Worm (Caenorhabditis elegans) whole organism, L1 larva: Measurements from ENCODE around the gene Y32B12B.2.

Source experiments
- C34B4.2 ChIP-seq: sonication (generic microtip); optimal IDR thresholded peaks from 2 replicates; lab custom pipeline; 2017; ENCODE audit warnings: mild to moderate bottlenecking, missing genetic modification characterization, missing compliant biosample characterization
- F16B12.6 ChIP-seq: fragments of 150-350 bp; optimal IDR thresholded peaks from 2 replicates; lab custom pipeline; 2014; ENCODE audit warnings: missing biosample characterization, missing genetic modification characterization
- aly-2 ChIP-seq: fragments of 150-350 bp; optimal IDR thresholded peaks from 2 replicates; lab custom pipeline; 2014; ENCODE audit warnings: missing biosample characterization, missing genetic modification characterization
- blmp-1 ChIP-seq: fragments of 150-350 bp; optimal IDR thresholded peaks from 2 replicates; lab custom pipeline; 2014; ENCODE audit warnings: missing biosample characterization, missing genetic modification characterization
- ceh-8 ChIP-seq: fragments of 200-800 bp; sonication (Bioruptor generic); optimal IDR thresholded peaks from 2 replicates; lab custom pipeline; 2018; ENCODE audit warnings: mild to moderate bottlenecking, missing genetic modification characterization, moderate library complexity, missing compliant biosample characterization
- ceh-82 ChIP-seq, 3 experiments: fragments of 150-350 bp in 1 of 3; sonication (generic microtip) in 2 of 3; optimal IDR thresholded peaks; 2 replicates each; lab custom pipeline; 2014 to 2017; ENCODE audit warnings: missing biosample characterization in 3 of 3, missing genetic modification characterization in 3 of 3
- dpl-1 ChIP-seq, 3 experiments: fragments of 150-350 bp in 2 of 3; sonication (generic microtip) in 1 of 3; optimal IDR thresholded peaks; 2 replicates each; lab custom pipeline; 2014 to 2017; ENCODE audit warnings: missing biosample characterization in 3 of 3, missing genetic modification characterization in 3 of 3, missing genetic modification reagents in 3 of 3
- efl-1 ChIP-seq, 4 experiments: fragments of 150-350 bp; optimal IDR thresholded peaks in 3 of 4; peaks in 1 of 4; 1 replicate in 1 of 4; 2 replicates in 3 of 4; lab custom pipeline; 2014; ENCODE audit warnings: missing biosample characterization in 2 of 4, missing genetic modification characterization in 2 of 4, missing genetic modification reagents in 2 of 4
- egl-27 ChIP-seq, 2 experiments: fragments of 150-350 bp in 1 of 2; sonication (generic microtip); optimal IDR thresholded peaks; 3 replicates each; lab custom pipeline; 2017 to 2018; ENCODE audit warnings: missing biosample characterization in 2 of 2, missing genetic modification characterization in 2 of 2, missing genetic modification reagents in 2 of 2
- elt-2 ChIP-seq: sonication (generic microtip); optimal IDR thresholded peaks from 2 replicates; lab custom pipeline; 2016; ENCODE audit warnings: missing genetic modification characterization, mild to moderate bottlenecking, inconsistent platforms, missing compliant biosample characterization, missing genetic modification reagents
- fkh-4 ChIP-seq: sonication (generic microtip); optimal IDR thresholded peaks from 2 replicates; lab custom pipeline; 2016; ENCODE audit warnings: missing compliant biosample characterization, missing genetic modification characterization, borderline replicate concordance
- fos-1 ChIP-seq: fragments of 150-350 bp; optimal IDR thresholded peaks from 2 replicates; lab custom pipeline; 2014; ENCODE audit warnings: missing biosample characterization, missing genetic modification characterization
- hlh-4 ChIP-seq: sonication (generic microtip); optimal IDR thresholded peaks from 2 replicates; lab custom pipeline; 2016; ENCODE audit warnings: mild to moderate bottlenecking, missing genetic modification characterization, missing compliant biosample characterization
- irx-1 ChIP-seq: sonication (generic microtip); optimal IDR thresholded peaks from 2 replicates; lab custom pipeline; 2016; ENCODE audit warnings: missing genetic modification characterization, missing compliant biosample characterization
- isw-1 ChIP-seq: fragments of 200-800 bp; sonication (Bioruptor generic); IDR thresholded peaks from 2 replicates; pipeline ENCODE4 v1.3.6; 2022; ENCODE audit warnings: missing genetic modification characterization, missing compliant biosample characterization
- lin-35 ChIP-seq, 2 experiments: fragments of 150-350 bp; optimal IDR thresholded peaks; 2 replicates each; lab custom pipeline; 2014; ENCODE audit warnings: missing biosample characterization in 2 of 2, missing genetic modification characterization in 2 of 2, missing genetic modification reagents in 2 of 2
- mef-2 ChIP-seq: fragments of 150-350 bp; optimal IDR thresholded peaks from 2 replicates; lab custom pipeline; 2014; ENCODE audit warnings: missing biosample characterization, missing genetic modification characterization
- nhr-11 ChIP-seq: fragments of 150-350 bp; optimal IDR thresholded peaks from 2 replicates; lab custom pipeline; 2014; ENCODE audit warnings: missing biosample characterization, missing genetic modification characterization
- nhr-20 ChIP-seq: sonication (generic microtip); optimal IDR thresholded peaks from 2 replicates; lab custom pipeline; 2016; ENCODE audit warnings: mild to moderate bottlenecking, missing genetic modification characterization, missing compliant biosample characterization
- nhr-237 ChIP-seq: fragments of 150-350 bp; optimal IDR thresholded peaks from 2 replicates; lab custom pipeline; 2014; ENCODE audit warnings: missing biosample characterization, missing genetic modification characterization
- nhr-71 ChIP-seq: sonication (generic microtip); optimal IDR thresholded peaks from 2 replicates; lab custom pipeline; 2016; ENCODE audit warnings: mild to moderate bottlenecking, missing genetic modification characterization, moderate library complexity, missing compliant biosample characterization
- nhr-85 ChIP-seq: sonication (generic microtip); peaks from one replicate; lab custom pipeline; 2016; ENCODE audit warnings: missing genetic modification characterization, inconsistent platforms, missing compliant biosample characterization
- pag-3 ChIP-seq: sonication (generic microtip); optimal IDR thresholded peaks from 2 replicates; lab custom pipeline; 2017; ENCODE audit warnings: missing genetic modification characterization, mild to moderate bottlenecking, missing compliant biosample characterization, antibody characterized with exemption, borderline replicate concordance; ENCODE audit not compliant: insufficient read depth
- pax-3 ChIP-seq: fragments of 200-800 bp; sonication (Bioruptor generic); optimal IDR thresholded peaks from 2 replicates; lab custom pipeline; 2018; ENCODE audit warnings: mild to moderate bottlenecking, missing genetic modification characterization, moderate library complexity, missing compliant biosample characterization
- pqm-1 ChIP-seq: sonication (generic microtip); optimal IDR thresholded peaks from 3 replicates; lab custom pipeline; 2017; ENCODE audit warnings: missing biosample characterization, missing genetic modification characterization
- snpc-4 ChIP-seq: fragments of 150-350 bp; optimal IDR thresholded peaks from 2 replicates; lab custom pipeline; 2014; ENCODE audit warnings: missing biosample characterization, missing genetic modification characterization
- sox-4 ChIP-seq: sonication (generic microtip); optimal IDR thresholded peaks from 2 replicates; lab custom pipeline; 2016; ENCODE audit warnings: missing genetic modification characterization, missing compliant biosample characterization
- sptf-1 ChIP-seq: fragments of 150-350 bp; optimal IDR thresholded peaks from 2 replicates; lab custom pipeline; 2014; ENCODE audit warnings: missing biosample characterization, missing genetic modification characterization
- tbx-2 ChIP-seq: sonication (generic microtip); optimal IDR thresholded peaks from 2 replicates; lab custom pipeline; 2016; ENCODE audit warnings: missing genetic modification characterization, missing compliant biosample characterization
- tlp-1 ChIP-seq: fragments of 150-350 bp; optimal IDR thresholded peaks from 2 replicates; lab custom pipeline; 2014; ENCODE audit warnings: missing biosample characterization, missing genetic modification characterization
- unc-30 ChIP-seq: sonication (generic microtip); optimal IDR thresholded peaks from 2 replicates; lab custom pipeline; 2017; ENCODE audit warnings: missing biosample characterization, missing genetic modification characterization
- unc-62 ChIP-seq: fragments of 150-350 bp; optimal IDR thresholded peaks from 2 replicates; lab custom pipeline; 2014; ENCODE audit warnings: missing biosample characterization, missing genetic modification reagents, missing genetic modification characterization
- unc-86 ChIP-seq: sonication (generic microtip); optimal IDR thresholded peaks from 2 replicates; lab custom pipeline; 2016; ENCODE audit warnings: missing genetic modification characterization, missing compliant biosample characterization
- unc-98 ChIP-seq: fragments of 200-800 bp; sonication (Bioruptor generic); IDR thresholded peaks from 2 replicates; pipeline ENCODE4 v1.3.6; 2022; ENCODE audit warnings: missing genetic modification characterization, missing compliant biosample characterization
- xbp-1 ChIP-seq: sonication (generic microtip); optimal IDR thresholded peaks from 2 replicates; lab custom pipeline; 2016; ENCODE audit warnings: missing genetic modification characterization, missing compliant biosample characterization
- ztf-11 ChIP-seq, 2 experiments: sonication (generic microtip); optimal IDR thresholded peaks; 2 replicates each; lab custom pipeline; 2016 to 2017; ENCODE audit warnings: missing genetic modification characterization in 2 of 2, missing biosample characterization in 1 of 2, missing compliant biosample characterization in 1 of 2
- ztf-4 ChIP-seq: fragments of 150-350 bp; optimal IDR thresholded peaks from 2 replicates; lab custom pipeline; 2014; ENCODE audit warnings: missing biosample characterization, missing genetic modification characterization

The Y32B12B.2 gene

ce11 chrV:16570697-16571096, 32.5 kb downstream of the Y32B12B.2 start, which contains the start of gene nhr-233:
Gene nhr-233, minus strand, starts transcription at chrV:16570797.
- TF ChIP-seq ztf-11 (tag; optimal IDR thresholded peaks at IDR 0.05; lab: Kevin White, UChicago) (no peak), egl-27 (tag; optimal IDR thresholded peaks at IDR 0.05; lab: Kevin White, UChicago) (no peak), F16B12.6 (tag; lab: Kevin White, UChicago) (no peak), sox-4 (tag; lab: Kevin White, UChicago) (no peak), nhr-11 (tag; lab: Kevin White, UChicago) (no peak), unc-98 (GFP tag; lab: Robert Waterston, UW) (no peak), dpl-1 (GFP tag; optimal IDR thresholded peaks at IDR 0.05; lab: Kevin White, UChicago) (no peak), tlp-1 (tag; lab: Kevin White, UChicago) (no peak), lin-35 (GFP tag; optimal IDR thresholded peaks at IDR 0.05; lab: Kevin White, UChicago) (no peak), irx-1 (no peak), ceh-8 (no peak), ztf-4 (tag; lab: Kevin White, UChicago) (no peak), C34B4.2 (tag; lab: Kevin White, UChicago) (no peak), elt-2 (no peak), ceh-82 (tag; optimal IDR thresholded peaks at IDR 0.05; lab: Kevin White, UChicago) (no peak), unc-30 (tag; lab: Kevin White, UChicago) (no peak), snpc-4 (tag; lab: Kevin White, UChicago) (no peak), xbp-1 (no peak)

- no peak for TF ChIP-seq efl-1 (optimal IDR thresholded peaks at IDR 0.05; lab: Kevin White, UChicago)
- TF ChIP-seq efl-1 (GFP tag; optimal IDR thresholded peaks at IDR 0.05 in 1 of 2; lab: Kevin White, UChicago): peak in 1 of 2 experiments; percentile 53
- TF ChIP-seq nhr-11 (tag; lab: Kevin White, UChicago): no peak
- no peak for TF ChIP-seq mef-2
- TF ChIP-seq blmp-1 (tag; lab: Kevin White, UChicago): no peak
- no peak for TF ChIP-seq snpc-4 (tag; lab: Kevin White, UChicago)
These were observed 35.0 kb downstream of the Y32B12B.2 start, which contains the start of gene str-149 for ce11 chrV:16573168-16573567. Gene str-149, plus strand, starts transcription at chrV:16573468.

ce11 chrV:16575900-16576299, 37.7 kb downstream of the Y32B12B.2 start, which contains the start of gene str-151:
Gene str-151, plus strand, starts transcription at chrV:16576200.
- TF ChIP-seq efl-1 (optimal IDR thresholded peaks at IDR 0.05; lab: Kevin White, UChicago) (no peak), efl-1 (GFP tag; optimal IDR thresholded peaks at IDR 0.05 in 1 of 2; lab: Kevin White, UChicago) (peak in 1 of 2 experiments; percentile 4), pax-3 (tag; lab: Kevin White, UChicago) (no peak), elt-2 (no peak), hlh-4 (tag; lab: Kevin White, UChicago) (no peak), dpl-1 (GFP tag; optimal IDR thresholded peaks at IDR 0.05; lab: Kevin White, UChicago) (no peak)
- TF ChIP-seq, all 84 proteins: peak for 1

- TF ChIP-seq sptf-1 (tag; lab: Kevin White, UChicago): no peak
- no peak for TF ChIP-seq aly-2
- TF ChIP-seq tbx-2 (tag; lab: Kevin White, UChicago): no peak
- no peak for TF ChIP-seq pqm-1 (tag; lab: Kevin White, UChicago)
- no peak for TF ChIP-seq fos-1
- no peak for TF ChIP-seq unc-86 (tag; lab: Kevin White, UChicago)
- no peak for TF ChIP-seq mef-2
- TF ChIP-seq unc-62: no peak
- TF ChIP-seq fkh-4 (tag; lab: Kevin White, UChicago): no peak
- no peak for TF ChIP-seq pag-3
- no peak for TF ChIP-seq efl-1 (optimal IDR thresholded peaks at IDR 0.05; lab: Kevin White, UChicago)
- TF ChIP-seq efl-1 (GFP tag; optimal IDR thresholded peaks at IDR 0.05 in 1 of 2; lab: Kevin White, UChicago): no peak
- no peak for TF ChIP-seq nhr-237 (tag; lab: Kevin White, UChicago)
- TF ChIP-seq lin-35 (GFP tag; optimal IDR thresholded peaks at IDR 0.05; lab: Kevin White, UChicago): no peak
- TF ChIP-seq unc-30 (tag; lab: Kevin White, UChicago): no peak
- no peak for TF ChIP-seq nhr-20 (tag; lab: Kevin White, UChicago)
- TF ChIP-seq isw-1 (GFP tag; lab: Robert Waterston, UW): no peak
- no peak for TF ChIP-seq ztf-11 (tag; optimal IDR thresholded peaks at IDR 0.05; lab: Kevin White, UChicago)
- TF ChIP-seq nhr-71: no peak
- no peak for TF ChIP-seq nhr-85
These were observed 42.2 kb downstream of the Y32B12B.2 start, which contains the start of gene nhr-271 for ce11 chrV:16580424-16580823. Gene nhr-271, minus strand, starts transcription at chrV:16580524.
